Fruit fly (Drosophila melanogaster) whole organism, embryonic: Measurements from ENCODE around the gene CG33640.
A peak's percentile ranks its signal among the peaks of the same experiment; 100 is the strongest.

Experiments
- Awh ChIP-seq: fragments of 200-800 bp; sonication (Bioruptor generic); IDR thresholded peaks from 2 replicates; pipeline ENCODE4, ENCODE4 v1.3.6; 2022; ENCODE audit warnings: missing biosample characterization, missing genetic modification characterization
- CG10147 ChIP-seq: fragments of 200-800 bp; sonication (Bioruptor generic); optimal IDR thresholded peaks from 2 replicates; lab custom pipeline; 2019; ENCODE audit warnings: missing biosample characterization, mild to moderate bottlenecking, missing genetic modification characterization, moderate library complexity
- CG10274 ChIP-seq: fragments of 200-800 bp; sonication (Bioruptor generic); optimal IDR thresholded peaks from 3 replicates; lab custom pipeline; 2017; ENCODE audit warnings: missing biosample characterization, mild to moderate bottlenecking, missing genetic modification characterization
- CG10979 ChIP-seq: fragments of 200-800 bp; sonication (Bioruptor generic); optimal IDR thresholded peaks from 2 replicates; lab custom pipeline; 2018; ENCODE audit warnings: missing biosample characterization, mild to moderate bottlenecking, missing genetic modification characterization, moderate library complexity
- CG13123 ChIP-seq: fragments of 200-800 bp; sonication (Bioruptor generic); optimal IDR thresholded peaks from 2 replicates; lab custom pipeline; 2016; ENCODE audit warnings: missing biosample characterization, missing genetic modification characterization
- CG15514 ChIP-seq: fragments of 200-800 bp; sonication (Bioruptor generic); optimal IDR thresholded peaks from 3 replicates; lab custom pipeline; 2017; ENCODE audit warnings: missing biosample characterization, missing genetic modification characterization, mild to moderate bottlenecking, moderate library complexity, missing genetic modification reagents
- CG1602 ChIP-seq: fragments of 200-800 bp; sonication (Bioruptor generic); optimal IDR thresholded peaks from 3 replicates; lab custom pipeline; 2016; ENCODE audit warnings: missing biosample characterization, missing genetic modification characterization
- CG16815 ChIP-seq: fragments of 200-800 bp; sonication (Bioruptor generic); optimal IDR thresholded peaks from 3 replicates; lab custom pipeline; 2017; ENCODE audit warnings: missing biosample characterization, mild to moderate bottlenecking, missing genetic modification characterization
- CG17328 ChIP-seq: fragments of 200-800 bp; sonication (Bioruptor generic); IDR thresholded peaks from 2 replicates; pipeline ENCODE4 v1.3.6; 2022; ENCODE audit warnings: missing biosample characterization, missing genetic modification characterization
- CG18262 ChIP-seq: fragments of 200-800 bp; optimal IDR thresholded peaks from 3 replicates; lab custom pipeline; 2019; ENCODE audit warnings: missing biosample characterization, mild to moderate bottlenecking, missing genetic modification characterization, moderate library complexity
- CG18764 ChIP-seq: fragments of 200-800 bp; sonication (Bioruptor generic); optimal IDR thresholded peaks from 3 replicates; lab custom pipeline; 2016; ENCODE audit warnings: missing biosample characterization, missing genetic modification characterization
- CG2712 ChIP-seq: fragments of 200-800 bp; optimal IDR thresholded peaks from 3 replicates; lab custom pipeline; 2019; ENCODE audit warnings: missing biosample characterization, mild to moderate bottlenecking, missing genetic modification characterization, moderate library complexity
- CG3163 ChIP-seq: fragments of 200-800 bp; sonication (Bioruptor generic); optimal IDR thresholded peaks from 3 replicates; lab custom pipeline; 2016; ENCODE audit warnings: missing biosample characterization, missing genetic modification characterization
- CG33213 ChIP-seq: fragments of 200-800 bp; sonication (Bioruptor generic); optimal IDR thresholded peaks from 3 replicates; lab custom pipeline; 2016; ENCODE audit warnings: missing biosample characterization, missing genetic modification characterization
- CG3838 ChIP-seq: fragments of 200-800 bp; sonication (Bioruptor generic); optimal IDR thresholded peaks from 3 replicates; lab custom pipeline; 2016; ENCODE audit warnings: missing biosample characterization, missing genetic modification characterization
- CG4404 ChIP-seq: fragments of 200-800 bp; sonication (Bioruptor generic); IDR thresholded peaks from 2 replicates; pipeline ENCODE4 v1.3.6; 2022; ENCODE audit warnings: missing biosample characterization, missing genetic modification characterization
- CG8281 ChIP-seq: fragments of 200-800 bp; sonication (Bioruptor generic); optimal IDR thresholded peaks from 2 replicates; lab custom pipeline; 2018; ENCODE audit warnings: missing biosample characterization, mild to moderate bottlenecking, missing genetic modification characterization, moderate library complexity
- CG8290 ChIP-seq, 3 experiments: fragments of 200-800 bp; sonication (Bioruptor generic); optimal IDR thresholded peaks; 2 replicates each; lab custom pipeline; 2016 to 2019; ENCODE audit warnings: missing biosample characterization in 3 of 3, missing genetic modification characterization in 3 of 3, mild to moderate bottlenecking in 2 of 3, moderate library complexity in 1 of 3
- CG9727 ChIP-seq: fragments of 200-800 bp; sonication (Bioruptor generic); optimal IDR thresholded peaks from 3 replicates; lab custom pipeline; 2017; ENCODE audit warnings: missing biosample characterization, mild to moderate bottlenecking, missing genetic modification characterization
- CG9797 ChIP-seq: fragments of 200-800 bp; sonication (Bioruptor generic); optimal IDR thresholded peaks from 3 replicates; lab custom pipeline; 2018; ENCODE audit warnings: missing biosample characterization, mild to moderate bottlenecking, missing genetic modification characterization
- Dad ChIP-seq: fragments of 200-800 bp; sonication (Bioruptor generic); optimal IDR thresholded peaks from 3 replicates; lab custom pipeline; 2016; ENCODE audit warnings: missing biosample characterization, missing genetic modification characterization
- Doc2 ChIP-seq: fragments of 200-800 bp; sonication (Bioruptor generic); IDR thresholded peaks from 2 replicates; pipeline ENCODE4 v1.3.6; 2022; ENCODE audit warnings: missing biosample characterization, missing genetic modification characterization
- Ets65A ChIP-seq: fragments of 200-800 bp; sonication (Bioruptor generic); peaks from one replicate; lab custom pipeline; 2016; ENCODE audit warnings: missing biosample characterization, missing genetic modification characterization
- Gsc ChIP-seq: fragments of 200-800 bp; sonication (Bioruptor generic); IDR thresholded peaks from 2 replicates; pipeline ENCODE4 v1.3.6; 2022; ENCODE audit warnings: missing biosample characterization, missing genetic modification characterization
- HmgD ChIP-seq: fragments of 200-800 bp; sonication (Bioruptor generic); optimal IDR thresholded peaks from 3 replicates; lab custom pipeline; 2016; ENCODE audit warnings: missing biosample characterization, missing genetic modification characterization
- Hr51 ChIP-seq, 2 experiments: fragments of 200-800 bp; sonication (Bioruptor generic); optimal IDR thresholded peaks; 2 replicates in 1 of 2; 3 replicates in 1 of 2; lab custom pipeline; 2016 to 2018; ENCODE audit warnings: missing biosample characterization in 2 of 2, missing genetic modification characterization in 2 of 2, mild to moderate bottlenecking in 1 of 2, moderate library complexity in 1 of 2
- NC2α ChIP-seq: fragments of 200-800 bp; sonication (Bioruptor generic); optimal IDR thresholded peaks from 2 replicates; lab custom pipeline; 2016; ENCODE audit warnings: missing biosample characterization, missing genetic modification characterization
- Nf-YC ChIP-seq: fragments of 200-800 bp; optimal IDR thresholded peaks from 3 replicates; lab custom pipeline; 2019; ENCODE audit warnings: missing biosample characterization, mild to moderate bottlenecking, missing genetic modification characterization, moderate library complexity
- PHDP ChIP-seq: fragments of 200-800 bp; sonication (Bioruptor generic); optimal IDR thresholded peaks from 3 replicates; lab custom pipeline; 2018; ENCODE audit warnings: missing biosample characterization, mild to moderate bottlenecking, missing genetic modification characterization, moderate library complexity
- Poxn ChIP-seq: fragments of 200-800 bp; sonication (Bioruptor generic); IDR thresholded peaks from 2 replicates; pipeline ENCODE4 v1.3.6; 2022; ENCODE audit warnings: missing biosample characterization, missing genetic modification characterization
- Six4 ChIP-seq: fragments of 200-800 bp; sonication (Bioruptor generic); optimal IDR thresholded peaks from 2 replicates; lab custom pipeline; 2016; ENCODE audit warnings: missing biosample characterization, missing genetic modification characterization
- Vsx1 ChIP-seq: fragments of 200-800 bp; sonication (Bioruptor generic); optimal IDR thresholded peaks from 2 replicates; lab custom pipeline; 2017; ENCODE audit warnings: missing biosample characterization, mild to moderate bottlenecking, missing genetic modification characterization, missing genetic modification reagents
- abd-A ChIP-seq: fragments of 200-800 bp; sonication (Bioruptor generic); optimal IDR thresholded peaks from 3 replicates; lab custom pipeline; 2019; ENCODE audit warnings: missing biosample characterization, mild to moderate bottlenecking, missing genetic modification characterization, moderate library complexity
- cas ChIP-seq: fragments of 200-800 bp; sonication (Bioruptor generic); IDR thresholded peaks from 2 replicates; pipeline ENCODE4 v1.3.6; 2022; ENCODE audit warnings: missing biosample characterization, missing genetic modification characterization
- dan ChIP-seq: fragments of 200-800 bp; sonication (Bioruptor generic); IDR thresholded peaks from 2 replicates; pipeline ENCODE4 v1.3.6; 2022; ENCODE audit warnings: missing biosample characterization, missing genetic modification characterization
- fd102C ChIP-seq: fragments of 200-800 bp; sonication (Bioruptor generic); optimal IDR thresholded peaks from 2 replicates; lab custom pipeline; 2018; ENCODE audit warnings: missing biosample characterization, mild to moderate bottlenecking, missing genetic modification characterization, moderate library complexity
- fd3F ChIP-seq: fragments of 200-800 bp; sonication (Bioruptor generic); optimal IDR thresholded peaks from 2 replicates; lab custom pipeline; 2018; ENCODE audit warnings: missing biosample characterization, mild to moderate bottlenecking, missing genetic modification characterization, moderate library complexity
- gro ChIP-seq: fragments of 200-800 bp; sonication (Bioruptor generic); optimal IDR thresholded peaks from 2 replicates; lab custom pipeline; 2016; ENCODE audit warnings: missing biosample characterization, missing genetic modification characterization
- knrl ChIP-seq: fragments of 200-800 bp; sonication (Bioruptor generic); IDR thresholded peaks from 3 replicates; pipeline ENCODE4 v1.3.6; 2022; ENCODE audit warnings: missing biosample characterization, missing genetic modification characterization; ENCODE audit not compliant: partially characterized antibody
- lov ChIP-seq, 2 experiments: fragments of 200-800 bp in 1 of 2; fragments of >200 bp in 1 of 2; sonication (Bioruptor generic) in 1 of 2; IDR thresholded peaks in 1 of 2; optimal IDR thresholded peaks in 1 of 2; 2 replicates in 1 of 2; 3 replicates in 1 of 2; pipeline versions ENCODE4 v1.3.6 to Lab custom; 2017 to 2022; ENCODE audit warnings: missing biosample characterization in 1 of 2, missing genetic modification characterization in 1 of 2
- org-1 ChIP-seq: fragments of 200-800 bp; sonication (Bioruptor generic); optimal IDR thresholded peaks from 2 replicates; lab custom pipeline; 2017; ENCODE audit warnings: missing biosample characterization, missing genetic modification characterization
- row ChIP-seq: fragments of 200-800 bp; sonication (Bioruptor generic); IDR thresholded peaks from 3 replicates; pipeline ENCODE4 v1.3.6; 2022; ENCODE audit warnings: missing biosample characterization, missing genetic modification characterization
- sens ChIP-seq: fragments of 200-800 bp; sonication (Bioruptor generic); peaks from one replicate; lab custom pipeline; 2016; ENCODE audit warnings: missing biosample characterization, missing genetic modification characterization
- tin ChIP-seq: fragments of 200-800 bp; sonication (Bioruptor generic); optimal IDR thresholded peaks from 3 replicates; lab custom pipeline; 2016; ENCODE audit warnings: missing biosample characterization, missing genetic modification characterization
- unc-4 ChIP-seq: fragments of 200-800 bp; sonication (Bioruptor generic); IDR thresholded peaks from 2 replicates; pipeline ENCODE4 v1.3.6; 2022; ENCODE audit warnings: missing biosample characterization, missing genetic modification characterization; ENCODE audit not compliant: partially characterized antibody
- vvl ChIP-seq: fragments of 200-800 bp; sonication (Bioruptor generic); IDR thresholded peaks from 2 replicates; pipeline ENCODE4 v1.3.6; 2022; ENCODE audit warnings: missing biosample characterization, missing genetic modification characterization
- zf30C ChIP-seq: fragments of 200-800 bp; sonication (Bioruptor generic); optimal IDR thresholded peaks from 3 replicates; lab custom pipeline; 2018; ENCODE audit warnings: missing biosample characterization, mild to moderate bottlenecking, missing genetic modification characterization
- zfh1 ChIP-seq: fragments of 200-800 bp; sonication (Bioruptor generic); IDR thresholded peaks from 3 replicates; pipeline ENCODE4 v1.3.6; 2022; ENCODE audit warnings: missing biosample characterization, missing genetic modification characterization

CG33640 gene

DNA sequence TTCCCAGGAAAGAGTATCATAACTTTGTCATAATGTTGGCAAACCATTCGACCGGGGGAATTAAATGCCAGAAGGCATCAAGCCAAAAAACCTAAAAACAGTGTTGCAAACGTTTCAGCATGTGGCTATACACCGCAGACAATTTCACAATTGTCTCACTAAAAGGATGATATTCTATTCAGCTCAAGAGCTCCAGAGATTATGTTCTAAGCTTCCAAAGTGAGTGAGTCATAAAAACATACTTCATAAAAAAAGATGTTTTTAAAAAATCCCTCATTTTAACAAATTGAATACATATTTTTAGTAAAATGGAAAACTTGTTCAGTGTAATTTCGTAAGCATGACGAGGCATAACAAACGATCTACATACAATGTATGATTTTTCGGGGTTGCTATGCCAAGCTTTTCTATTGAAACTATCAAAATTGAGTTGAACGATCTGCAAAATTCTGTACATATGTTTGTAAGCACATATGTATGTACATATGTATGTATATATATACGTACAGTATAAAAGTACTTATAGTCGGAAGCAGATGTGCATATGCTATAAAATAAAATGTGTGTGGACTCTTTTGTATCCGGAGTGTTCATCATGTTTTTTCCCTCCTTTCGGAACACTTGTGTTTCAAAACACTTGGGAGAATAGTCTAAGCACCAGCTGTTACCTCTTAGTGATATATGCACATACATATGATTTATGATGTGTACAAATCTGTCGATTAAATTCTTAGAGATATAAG, 12.5 kb upstream of the CG33640 start (continued):
- no peak for TF ChIP-seq CG16815
- TF ChIP-seq CG33213 (GFP tag; lab: Kevin White, UChicago), result peak; percentile 83
- peak; percentile 95 for TF ChIP-seq sens
- TF ChIP-seq CG18262 (tag; lab: Kevin White, UChicago), result peak; percentile 81
- TF ChIP-seq Six4 (GFP tag; lab: Kevin White, UChicago), result peak; percentile 41
- no peak for TF ChIP-seq HmgD (GFP tag; lab: Kevin White, UChicago)
- peak; percentile 51; the same call in 1 of the 2 replicates for TF ChIP-seq Poxn (GFP tag; lab: Robert Waterston, UW)
- TF ChIP-seq zf30C (GFP tag; lab: Kevin White, UChicago), result peak; percentile 11
- peak; percentile 64 for TF ChIP-seq zfh1 (GFP tag; lab: Robert Waterston, UW)
- peak; percentile 28; the same call in 1 of the 2 replicates for TF ChIP-seq CG4404
- TF ChIP-seq Vsx1, result peak; percentile 14
- no peak for TF ChIP-seq CG3838 (GFP tag; lab: Kevin White, UChicago)
- peak; percentile 68 for TF ChIP-seq CG15514 (GFP tag; lab: Kevin White, UChicago)
- TF ChIP-seq CG2712 (tag; lab: Kevin White, UChicago), result peak; percentile 83
- peak; percentile 99 for TF ChIP-seq Ets65A (GFP tag; lab: Kevin White, UChicago)
- TF ChIP-seq abd-A (tag; lab: Kevin White, UChicago), result no peak
- peak; percentile 51 for TF ChIP-seq Gsc (GFP tag; lab: Robert Waterston, UW)
- TF ChIP-seq CG18764, result peak; percentile 72
- TF ChIP-seq CG10274, result peak; percentile 50
- no peak for TF ChIP-seq org-1
- peak; percentile 69 for TF ChIP-seq CG10979 (tag; lab: Kevin White, UChicago)
- TF ChIP-seq PHDP (tag; lab: Kevin White, UChicago), result peak; percentile 61
- TF ChIP-seq fd102C (GFP tag; lab: Kevin White, UChicago), result no peak
- no peak; the same call in 1 of the 2 replicates for TF ChIP-seq Doc2 (GFP tag; lab: Robert Waterston, UW)
- TF ChIP-seq knrl (GFP tag; lab: Robert Waterston, UW), result no peak
- TF ChIP-seq row, result peak; percentile 74
- peak; percentile 64 for TF ChIP-seq CG10147
- peak; percentile 63 for TF ChIP-seq CG8281 (tag; lab: Kevin White, UChicago)
- no peak for TF ChIP-seq unc-4 (GFP tag; lab: Robert Waterston, UW)
- TF ChIP-seq lov (optimal IDR thresholded peaks at IDR 0.05; lab: Kevin White, UChicago), result no peak
- TF ChIP-seq lov (GFP tag; IDR thresholded peaks at IDR 0.05; lab: Robert Waterston, UW), result peak; percentile 38; the same call in 1 of the 3 replicates
- TF ChIP-seq CG1602, result peak; percentile 50
- peak; percentile 35 for TF ChIP-seq Nf-YC (tag; lab: Kevin White, UChicago)
- TF ChIP-seq CG8290 (GFP tag; optimal IDR thresholded peaks at IDR 0.05; lab: Kevin White, UChicago), result no peak
- peak in 1 of 2 experiments; percentile 40 for TF ChIP-seq CG8290 (tag; optimal IDR thresholded peaks at IDR 0.05; lab: Kevin White, UChicago)
- peak; percentile 62 for TF ChIP-seq CG3163 (GFP tag; lab: Kevin White, UChicago)
- TF ChIP-seq Awh, result peak; percentile 85
- peak; percentile 21 to 79 for TF ChIP-seq Hr51 (GFP tag; optimal IDR thresholded peaks at IDR 0.05; lab: Kevin White, UChicago)
- peak; percentile 7 for TF ChIP-seq fd3F
- peak; percentile 49 for TF ChIP-seq tin (GFP tag; lab: Kevin White, UChicago)
- TF ChIP-seq vvl (GFP tag; lab: Robert Waterston, UW), result peak; percentile 53
- no peak for TF ChIP-seq CG13123 (GFP tag; lab: Kevin White, UChicago)
- TF ChIP-seq CG17328, result peak; percentile 77
- peak; percentile 78 for TF ChIP-seq Dad (GFP tag; lab: Kevin White, UChicago)
- TF ChIP-seq CG9727 (GFP tag; lab: Kevin White, UChicago), result peak; percentile 88
- peak; percentile 80 for TF ChIP-seq gro (GFP tag; lab: Kevin White, UChicago)
- TF ChIP-seq CG9797 (GFP tag; lab: Kevin White, UChicago), result no peak
- TF ChIP-seq dan (GFP tag; lab: Robert Waterston, UW), result no peak
- TF ChIP-seq NC2α (GFP tag; lab: Kevin White, UChicago), result no peak
- TF ChIP-seq cas (GFP tag; lab: Robert Waterston, UW), result 0 out of 2 replicates have a peak, but pooled peaks have one; percentile 14
